Fruit fly (Drosophila melanogaster) whole organism: Measurements from ENCODE around the gene tok.

Source experiments
- CG8478 ChIP-seq: fragments of >200 bp; optimal IDR thresholded peaks from 2 replicates; lab custom pipeline; 2018; ENCODE audit warnings: inconsistent platforms
- Dll ChIP-seq: fragments of >200 bp; optimal IDR thresholded peaks from 2 replicates; lab custom pipeline; 2017
- EcR ChIP-seq, 2 experiments: fragments of >200 bp; optimal IDR thresholded peaks; 2 replicates each; lab custom pipeline; 2017; ENCODE audit warnings: missing biosample characterization in 2 of 2, missing genetic modification characterization in 2 of 2, missing genetic modification reagents in 2 of 2
- pan ChIP-seq: fragments of >200 bp; optimal IDR thresholded peaks from 2 replicates; lab custom pipeline; 2017
- psq ChIP-seq: fragments of >200 bp; optimal IDR thresholded peaks from 2 replicates; lab custom pipeline; 2017
- usp ChIP-seq: fragments of >200 bp; optimal IDR thresholded peaks from 2 replicates; lab custom pipeline; 2017; ENCODE audit warnings: missing biosample characterization, missing genetic modification characterization, mixed read lengths

The tok gene

dm6 chr3R:24773422-24773821 is 53.9 kb downstream of the tok start:
- TF ChIP-seq pan (lab: Kevin White, UChicago) (no peak), psq (no peak), Dll (lab: Kevin White, UChicago) (no peak), usp (GFP tag; lab: Kevin White, UChicago) (no peak), CG8478 (no peak), EcR (GFP tag; optimal IDR thresholded peaks at IDR 0.05; lab: Kevin White, UChicago) (no peak)

DNA sequence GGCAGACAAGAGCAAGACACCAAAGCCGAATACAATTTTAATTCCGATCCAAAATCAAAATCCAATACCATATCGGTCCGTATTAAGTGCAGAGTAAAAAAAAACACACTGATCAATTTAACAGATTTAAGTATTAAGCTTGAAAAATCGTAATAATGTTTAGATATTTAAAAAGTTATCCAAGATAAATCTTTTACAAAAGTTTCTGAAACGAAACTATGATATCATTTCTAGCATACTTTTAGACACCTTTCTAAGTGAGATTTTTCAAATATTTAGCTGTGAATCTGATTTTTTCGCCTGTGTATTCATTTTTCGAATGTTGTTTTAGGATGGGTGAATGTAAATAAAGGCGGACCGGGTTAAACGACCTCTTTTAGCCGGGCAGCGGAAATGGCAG is 57.6 kb downstream of the tok start:
- TF ChIP-seq EcR (GFP tag; optimal IDR thresholded peaks at IDR 0.05; lab: Kevin White, UChicago) (no peak), psq (no peak), pan (lab: Kevin White, UChicago) (no peak), Dll (lab: Kevin White, UChicago) (no peak), CG8478 (no peak), usp (GFP tag; lab: Kevin White, UChicago) (no peak)

dm6 chr3R:24778218-24778739 is 58.8 kb downstream of the tok start:
- TF ChIP-seq Dll (lab: Kevin White, UChicago) = no peak
- no peak for TF ChIP-seq usp (GFP tag; lab: Kevin White, UChicago)
- no peak for TF ChIP-seq psq
- no peak for TF ChIP-seq CG8478
- no peak for TF ChIP-seq pan (lab: Kevin White, UChicago)
- TF ChIP-seq EcR (GFP tag; optimal IDR thresholded peaks at IDR 0.05; lab: Kevin White, UChicago) = no peak

dm6 chr3R:24787042-24787565 is 67.6 kb downstream of the tok start, which contains the start of gene CG5805:
Gene CG5805 (minus strand): TSS chr3R:24787421.
- no peak for TF ChIP-seq Dll (lab: Kevin White, UChicago)

- TF ChIP-seq psq (no peak), usp (GFP tag; lab: Kevin White, UChicago) (no peak), pan (lab: Kevin White, UChicago) (no peak), Dll (lab: Kevin White, UChicago) (no peak), EcR (GFP tag; optimal IDR thresholded peaks at IDR 0.05; lab: Kevin White, UChicago) (no peak), CG8478 (no peak)
Observed at dm6 chr3R:24787734-24788133, 68.2 kb downstream of the tok start, which contains the start of gene Ets96B. Gene Ets96B (plus strand): TSS chr3R:24788054.

DNA sequence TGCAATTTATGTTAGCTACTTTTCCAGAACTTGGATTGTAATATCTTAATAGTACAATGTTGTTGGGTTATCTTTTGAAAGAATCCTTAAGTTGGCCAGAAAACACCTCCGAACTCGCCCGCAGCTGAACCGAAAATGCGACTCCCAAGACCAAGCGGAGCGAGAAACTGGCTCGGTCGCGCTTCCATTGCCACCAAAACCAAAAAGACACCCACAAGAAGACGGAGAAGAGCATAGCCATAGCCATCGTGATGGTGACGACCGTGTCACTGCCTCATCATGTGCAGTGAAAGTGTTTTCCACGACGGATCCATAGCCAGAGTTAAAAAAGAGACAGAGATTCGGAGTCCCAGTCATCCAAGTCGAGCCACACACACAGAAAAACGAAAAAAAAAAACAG is 70.5 kb downstream of the tok start, which contains the start of gene CG13634:
Gene CG13634 (minus strand): TSS at position 101 of the 400 bp plus-strand sequence.
- TF ChIP-seq psq = no peak
- no peak for TF ChIP-seq EcR (GFP tag; optimal IDR thresholded peaks at IDR 0.05; lab: Kevin White, UChicago)
- TF ChIP-seq Dll (lab: Kevin White, UChicago) = no peak
- no peak for TF ChIP-seq CG8478
- TF ChIP-seq pan (lab: Kevin White, UChicago) = no peak
- no peak for TF ChIP-seq usp (GFP tag; lab: Kevin White, UChicago)

dm6 chr3R:24798595-24798994 is 79.1 kb downstream of the tok start:
- TF ChIP-seq CG8478 = no peak
- TF ChIP-seq usp (GFP tag; lab: Kevin White, UChicago) = no peak
- TF ChIP-seq pan (lab: Kevin White, UChicago) = no peak
- TF ChIP-seq EcR (GFP tag; optimal IDR thresholded peaks at IDR 0.05; lab: Kevin White, UChicago) = no peak
- no peak for TF ChIP-seq Dll (lab: Kevin White, UChicago)
